Fruit fly (Drosophila melanogaster) S2 (cell line): ENCODE measurements around the gene bark.

Experiments
- CG8478 ChIP-seq: fragments of >200 bp; optimal IDR thresholded peaks from 2 replicates; lab custom pipeline; 2018
- CTCF ChIP-seq, 2 experiments: fragments of >200 bp; optimal IDR thresholded peaks; 2 replicates each; lab custom pipeline; 2018

bark gene

dm6 chr2L:3775767-3776351, 11.1 kb upstream of the bark start:
- TF ChIP-seq CTCF (optimal IDR thresholded peaks at IDR 0.05; lab: Kevin White, UChicago) (no peak), CG8478 (lab: Kevin White, UChicago) (no peak)

dm6 chr2L:3776614-3777196, 10.3 kb upstream of the bark start:
- TF ChIP-seq CTCF (optimal IDR thresholded peaks at IDR 0.05; lab: Kevin White, UChicago) (no peak), CG8478 (lab: Kevin White, UChicago) (no peak)

dm6 chr2L:3777485-3777884, 9.5 kb upstream of the bark start:
- no peak for TF ChIP-seq CTCF (optimal IDR thresholded peaks at IDR 0.05; lab: Kevin White, UChicago)
- TF ChIP-seq CG8478 (lab: Kevin White, UChicago), result no peak

dm6 chr2L:3778157-3779060, 8.6 kb upstream of the bark start:
- TF ChIP-seq CTCF (optimal IDR thresholded peaks at IDR 0.05; lab: Kevin White, UChicago), result no peak
- TF ChIP-seq CG8478 (lab: Kevin White, UChicago), result no peak

dm6 chr2L:3779143-3779788, 7.7 kb upstream of the bark start:
- TF ChIP-seq CG8478 (lab: Kevin White, UChicago), result no peak
- no peak for TF ChIP-seq CTCF (optimal IDR thresholded peaks at IDR 0.05; lab: Kevin White, UChicago)

- TF ChIP-seq CTCF (optimal IDR thresholded peaks at IDR 0.05; lab: Kevin White, UChicago) (no peak), CG8478 (lab: Kevin White, UChicago) (no peak)
These were observed 6.4 kb upstream of the bark start for dm6 chr2L:3780587-3780986.

dm6 chr2L:3781132-3781877, 5.7 kb upstream of the bark start:
- TF ChIP-seq CG8478 (lab: Kevin White, UChicago) (no peak), CTCF (optimal IDR thresholded peaks at IDR 0.05; lab: Kevin White, UChicago) (no peak)

dm6 chr2L:3784268-3784997, 2.5 kb upstream of the bark start, which contains the start of gene CG31960:
CG31960 (plus strand) TSS chr2L:3784947.
- TF ChIP-seq CTCF (optimal IDR thresholded peaks at IDR 0.05; lab: Kevin White, UChicago) (no peak), CG8478 (lab: Kevin White, UChicago) (no peak)

dm6 chr2L:3785402-3785801, 1.6 kb upstream of the bark start:
- TF ChIP-seq CTCF (optimal IDR thresholded peaks at IDR 0.05; lab: Kevin White, UChicago), result peak in 1 of 2 experiments; percentile 74
- no peak for TF ChIP-seq CG8478 (lab: Kevin White, UChicago)

dm6 chr2L:3786246-3786645, 721 bp upstream of the bark start:
- TF ChIP-seq CG8478 (lab: Kevin White, UChicago), result no peak
- TF ChIP-seq CTCF (optimal IDR thresholded peaks at IDR 0.05; lab: Kevin White, UChicago), result peak; percentile 97 to 99

- TF ChIP-seq CG8478 (lab: Kevin White, UChicago) (no peak), CTCF (optimal IDR thresholded peaks at IDR 0.05; lab: Kevin White, UChicago) (no peak)
These were observed 1.2 kb downstream of the bark start for dm6 chr2L:3788150-3788549.

dm6 chr2L:3789290-3790067, 2.5 kb downstream of the bark start:
- TF ChIP-seq CTCF (optimal IDR thresholded peaks at IDR 0.05; lab: Kevin White, UChicago), result no peak
- TF ChIP-seq CG8478 (lab: Kevin White, UChicago), result no peak

- TF ChIP-seq CG8478 (lab: Kevin White, UChicago) (no peak), CTCF (optimal IDR thresholded peaks at IDR 0.05; lab: Kevin White, UChicago) (no peak)
These were observed 4.7 kb downstream of the bark start for dm6 chr2L:3791629-3792028.
